Fruit fly (Drosophila melanogaster) whole organism, prepupa: Measurements from ENCODE around the gene CG17404.

Experiments used
- Blimp-1 ChIP-seq: fragments of 200-800 bp; sonication (Bioruptor generic); optimal IDR thresholded peaks from 3 replicates; lab custom pipeline; 2017; ENCODE audit warnings: missing biosample characterization, missing genetic modification characterization, mild to moderate bottlenecking, moderate library complexity, missing genetic modification reagents
- CG11762 ChIP-seq: fragments of 200-800 bp; sonication (Bioruptor generic); optimal IDR thresholded peaks from 3 replicates; lab custom pipeline; 2016; ENCODE audit warnings: missing biosample characterization, missing genetic modification characterization; ENCODE audit not compliant: insufficient read depth
- CG16779 ChIP-seq: fragments of 200-800 bp; sonication (Bioruptor generic); optimal IDR thresholded peaks from 3 replicates; lab custom pipeline; 2017; ENCODE audit warnings: missing biosample characterization, mild to moderate bottlenecking, missing genetic modification characterization
- CG3032 ChIP-seq: fragments of 200-800 bp; optimal IDR thresholded peaks from 2 replicates; lab custom pipeline; 2019; ENCODE audit warnings: missing biosample characterization, mild to moderate bottlenecking, missing genetic modification characterization, moderate library complexity
- CG34406 ChIP-seq: fragments of 200-800 bp; sonication (Bioruptor generic); optimal IDR thresholded peaks from 3 replicates; lab custom pipeline; 2016; ENCODE audit warnings: missing biosample characterization, missing genetic modification characterization
- CG3919 ChIP-seq: fragments of 200-800 bp; sonication (Bioruptor generic); optimal IDR thresholded peaks from 3 replicates; lab custom pipeline; 2016; ENCODE audit warnings: missing biosample characterization, missing genetic modification characterization
- CG4318 ChIP-seq: fragments of 200-800 bp; sonication (Bioruptor generic); optimal IDR thresholded peaks from 3 replicates; lab custom pipeline; 2017; ENCODE audit warnings: missing biosample characterization, mild to moderate bottlenecking, missing genetic modification characterization
- CG6163 ChIP-seq: fragments of 200-800 bp; sonication (Bioruptor generic); IDR thresholded peaks from 3 replicates; pipeline ENCODE4 v1.3.6; 2022; ENCODE audit warnings: missing biosample characterization, missing genetic modification characterization
- CG6276 ChIP-seq: fragments of 200-800 bp; sonication (Bioruptor generic); optimal IDR thresholded peaks from 2 replicates; lab custom pipeline; 2017; ENCODE audit warnings: missing biosample characterization, mild to moderate bottlenecking, missing genetic modification characterization
- CG6808 ChIP-seq: fragments of 200-800 bp; sonication (Bioruptor generic); optimal IDR thresholded peaks from 3 replicates; lab custom pipeline; 2017; ENCODE audit warnings: missing biosample characterization, missing genetic modification characterization, mild to moderate bottlenecking, moderate library complexity, missing genetic modification reagents
- CG6854 ChIP-seq: fragments of 200-800 bp; sonication (Bioruptor generic); optimal IDR thresholded peaks from 2 replicates; lab custom pipeline; 2017; ENCODE audit warnings: missing biosample characterization, mild to moderate bottlenecking, missing genetic modification characterization
- CG7368 ChIP-seq: fragments of 200-800 bp; sonication (Bioruptor generic); optimal IDR thresholded peaks from 3 replicates; lab custom pipeline; 2016; ENCODE audit warnings: missing biosample characterization, missing genetic modification characterization
- CG8119 ChIP-seq: fragments of 200-800 bp; sonication (Bioruptor generic); IDR thresholded peaks from 3 replicates; pipeline ENCODE4 v1.3.6; 2022; ENCODE audit warnings: missing biosample characterization, missing genetic modification characterization
- CG8319 ChIP-seq: fragments of 200-800 bp; sonication (Bioruptor generic); optimal IDR thresholded peaks from 3 replicates; lab custom pipeline; 2016; ENCODE audit warnings: missing biosample characterization, missing genetic modification characterization
- CG8632 ChIP-seq: fragments of 200-800 bp; sonication (Bioruptor generic); optimal IDR thresholded peaks from 3 replicates; lab custom pipeline; 2016; ENCODE audit warnings: missing biosample characterization, missing genetic modification characterization
- CG9139 ChIP-seq: fragments of 200-800 bp; sonication (Bioruptor generic); optimal IDR thresholded peaks from 3 replicates; lab custom pipeline; 2017; ENCODE audit warnings: missing biosample characterization, mild to moderate bottlenecking, missing genetic modification characterization
- Eip75B ChIP-seq: fragments of 200-800 bp; sonication (Bioruptor generic); optimal IDR thresholded peaks from 3 replicates; lab custom pipeline; 2016; ENCODE audit warnings: missing biosample characterization, missing genetic modification characterization
- Eip78C ChIP-seq: fragments of 200-800 bp; sonication (Bioruptor generic); peaks from one replicate; lab custom pipeline; 2016; ENCODE audit warnings: missing biosample characterization, missing genetic modification characterization
- Eip93F ChIP-seq: fragments of 200-800 bp; sonication (Bioruptor generic); optimal IDR thresholded peaks from 2 replicates; lab custom pipeline; 2016; ENCODE audit warnings: missing biosample characterization, mild to moderate bottlenecking, missing genetic modification characterization
- Ets21C ChIP-seq: fragments of 200-800 bp; sonication (Bioruptor generic); optimal IDR thresholded peaks from 3 replicates; lab custom pipeline; 2016; ENCODE audit warnings: missing biosample characterization, missing genetic modification characterization
- Gug ChIP-seq: fragments of 200-800 bp; sonication (Bioruptor generic); IDR thresholded peaks from 2 replicates; pipeline ENCODE4 v1.3.6; 2022; ENCODE audit warnings: missing biosample characterization, missing genetic modification characterization
- Hr4 ChIP-seq: fragments of 200-800 bp; sonication (Bioruptor generic); optimal IDR thresholded peaks from 3 replicates; lab custom pipeline; 2016; ENCODE audit warnings: missing biosample characterization, missing genetic modification characterization
- Met ChIP-seq: fragments of 200-800 bp; sonication (Bioruptor generic); optimal IDR thresholded peaks from 3 replicates; lab custom pipeline; 2016; ENCODE audit warnings: missing biosample characterization, missing genetic modification characterization
- OdsH ChIP-seq: fragments of 200-800 bp; sonication (Bioruptor generic); optimal IDR thresholded peaks from 3 replicates; lab custom pipeline; 2016; ENCODE audit warnings: missing biosample characterization, missing genetic modification characterization
- Smox ChIP-seq: fragments of 200-800 bp; sonication (Bioruptor generic); optimal IDR thresholded peaks from 3 replicates; lab custom pipeline; 2016; ENCODE audit warnings: missing biosample characterization, missing genetic modification characterization
- Sox102F ChIP-seq: fragments of 200-800 bp; sonication (Bioruptor generic); optimal IDR thresholded peaks from 2 replicates; lab custom pipeline; 2016; ENCODE audit warnings: missing biosample characterization, mild to moderate bottlenecking, missing genetic modification characterization
- Sox14 ChIP-seq: fragments of 200-800 bp; sonication (Bioruptor generic); optimal IDR thresholded peaks from 3 replicates; lab custom pipeline; 2016; ENCODE audit warnings: missing biosample characterization, missing genetic modification characterization
- Sox15 ChIP-seq: fragments of 200-800 bp; sonication (Bioruptor generic); optimal IDR thresholded peaks from 3 replicates; lab custom pipeline; 2016; ENCODE audit warnings: missing biosample characterization, missing genetic modification characterization
- achi ChIP-seq: fragments of 200-800 bp; sonication (Bioruptor generic); optimal IDR thresholded peaks from 3 replicates; lab custom pipeline; 2016; ENCODE audit warnings: missing biosample characterization, missing genetic modification characterization
- acj6 ChIP-seq: fragments of 200-800 bp; sonication (Bioruptor generic); optimal IDR thresholded peaks from 3 replicates; lab custom pipeline; 2016; ENCODE audit warnings: missing biosample characterization, missing genetic modification characterization
- cyc ChIP-seq: fragments of 200-800 bp; sonication (Bioruptor generic); optimal IDR thresholded peaks from 3 replicates; lab custom pipeline; 2016; ENCODE audit warnings: missing biosample characterization, missing genetic modification characterization
- dac ChIP-seq: fragments of 200-800 bp; sonication (Bioruptor generic); optimal IDR thresholded peaks from 2 replicates; lab custom pipeline; 2017; ENCODE audit warnings: missing biosample characterization, mild to moderate bottlenecking, missing genetic modification characterization
- fd85E ChIP-seq: fragments of 200-800 bp; sonication (Bioruptor generic); optimal IDR thresholded peaks from 3 replicates; lab custom pipeline; 2016; ENCODE audit warnings: missing biosample characterization, missing genetic modification characterization
- net ChIP-seq: fragments of 200-800 bp; sonication (Bioruptor generic); optimal IDR thresholded peaks from 3 replicates; lab custom pipeline; 2016; ENCODE audit warnings: missing biosample characterization, missing genetic modification characterization
- pdm3 ChIP-seq: fragments of 200-800 bp; sonication (Bioruptor generic); optimal IDR thresholded peaks from 3 replicates; lab custom pipeline; 2016; ENCODE audit warnings: missing biosample characterization, missing genetic modification characterization
- salr ChIP-seq, 2 experiments: fragments of 200-800 bp; sonication (Bioruptor generic); optimal IDR thresholded peaks; 3 replicates each; lab custom pipeline; 2016 to 2018; ENCODE audit warnings: missing biosample characterization in 2 of 2, missing genetic modification characterization in 2 of 2, mild to moderate bottlenecking in 1 of 2
- spab ChIP-seq: fragments of 200-800 bp; sonication (Bioruptor generic); optimal IDR thresholded peaks from 2 replicates; lab custom pipeline; 2017; ENCODE audit warnings: missing biosample characterization, mild to moderate bottlenecking, missing genetic modification characterization, missing genetic modification reagents
- ss ChIP-seq, 2 experiments: fragments of 200-800 bp; sonication (Bioruptor generic); optimal IDR thresholded peaks; 2 replicates in 1 of 2; 3 replicates in 1 of 2; lab custom pipeline; 2017 to 2018; ENCODE audit warnings: mild to moderate bottlenecking in 2 of 2, missing biosample characterization in 2 of 2, missing genetic modification characterization in 2 of 2, moderate library complexity in 1 of 2
- svp ChIP-seq: fragments of 200-800 bp; sonication (Bioruptor generic); peaks from one replicate; lab custom pipeline; 2016; ENCODE audit warnings: missing biosample characterization, missing genetic modification characterization
- topi ChIP-seq: fragments of 200-800 bp; sonication (Bioruptor generic); optimal IDR thresholded peaks from 3 replicates; lab custom pipeline; 2016; ENCODE audit warnings: missing biosample characterization, missing genetic modification characterization

The CG17404 gene

dm6 chr3R:12234584-12234983 lies 9.8 kb upstream of the CG17404 start, which contains the start of gene Cyp313a5:
Gene Cyp313a5, minus strand, starts transcription at chr3R:12234684.
- TF ChIP-seq cyc (GFP tag; lab: Kevin White, UChicago), result no peak
- TF ChIP-seq, all 60 proteins: peak for 0

- TF ChIP-seq ss (GFP tag; optimal IDR thresholded peaks at IDR 0.05; lab: Kevin White, UChicago) (no peak), CG4318 (no peak), Met (GFP tag; lab: Kevin White, UChicago) (no peak), OdsH (GFP tag; lab: Kevin White, UChicago) (no peak), Eip93F (no peak), fd85E (GFP tag; lab: Kevin White, UChicago) (no peak), CG9139 (no peak), CG6808 (no peak), Sox102F (no peak), CG3919 (GFP tag; lab: Kevin White, UChicago) (no peak), CG16779 (tag; lab: Kevin White, UChicago) (no peak), CG6163 (GFP tag; lab: Robert Waterston, UW) (no peak), CG8632 (GFP tag; lab: Kevin White, UChicago) (no peak)
These were observed 7.8 kb upstream of the CG17404 start, which contains the start of gene Pglym87 for dm6 chr3R:12232629-12233028. Gene Pglym87, minus strand, starts transcription at chr3R:12232729.

- no peak for TF ChIP-seq CG4318
- TF ChIP-seq Eip75B (GFP tag; lab: Kevin White, UChicago), result no peak
- TF ChIP-seq svp (GFP tag; lab: Kevin White, UChicago), result peak; percentile 48
- TF ChIP-seq CG16779 (tag; lab: Kevin White, UChicago), result no peak
- TF ChIP-seq achi, result no peak
- TF ChIP-seq CG11762, result no peak
- TF ChIP-seq salr (GFP tag; optimal IDR thresholded peaks at IDR 0.05; lab: Kevin White, UChicago), result no peak
- no peak for TF ChIP-seq CG6163 (GFP tag; lab: Robert Waterston, UW)
These were observed 4.3 kb upstream of the CG17404 start, which contains the start of gene CG3916 for dm6 chr3R:12229113-12229512. Gene CG3916, plus strand, starts transcription at chr3R:12229413.

- TF ChIP-seq svp (GFP tag; lab: Kevin White, UChicago) (peak; percentile 34), Sox102F (no peak)
These were observed 1.4 kb upstream of the CG17404 start, which contains the start of gene CG12256 for dm6 chr3R:12226239-12226638. Gene CG12256, minus strand, starts transcription at chr3R:12226339.

dm6 chr3R:12222093-12222492 lies 2.7 kb downstream of the CG17404 start, which contains the start of gene Rsbp15:
Gene Rsbp15, plus strand, starts transcription at chr3R:12222387.
- TF ChIP-seq Sox14 (GFP tag; lab: Kevin White, UChicago) (no peak), pdm3 (GFP tag; lab: Kevin White, UChicago) (no peak), topi (no peak), salr (GFP tag; optimal IDR thresholded peaks at IDR 0.05; lab: Kevin White, UChicago) (no peak), achi (no peak), Gug (no peak)

- TF ChIP-seq Sox14 (GFP tag; lab: Kevin White, UChicago) (peak; percentile 88), CG16779 (tag; lab: Kevin White, UChicago) (peak; percentile 61), Smox (GFP tag; lab: Kevin White, UChicago) (peak; percentile 87), Eip78C (peak; percentile 97), salr (GFP tag; optimal IDR thresholded peaks at IDR 0.05; lab: Kevin White, UChicago) (peak; percentile 38 to 82), Ets21C (GFP tag; lab: Kevin White, UChicago) (peak; percentile 83), CG6808 (peak; percentile 70), CG8119 (peak; percentile 91), Hr4 (GFP tag; lab: Kevin White, UChicago) (peak; percentile 92), CG3032 (tag; lab: Kevin White, UChicago) (peak; percentile 82), net (GFP tag; lab: Kevin White, UChicago) (peak; percentile 90), CG8632 (GFP tag; lab: Kevin White, UChicago) (peak; percentile 78), CG6854 (GFP tag; lab: Kevin White, UChicago) (peak; percentile 41), Sox15 (GFP tag; lab: Kevin White, UChicago) (peak; percentile 59), spab (GFP tag; lab: Kevin White, UChicago) (no peak), CG34406 (GFP tag; lab: Kevin White, UChicago) (peak; percentile 84), CG8319 (GFP tag; lab: Kevin White, UChicago) (peak; percentile 75), dac (peak; percentile 67), acj6 (peak; percentile 40), CG7368 (peak; percentile 87), ss (GFP tag; optimal IDR thresholded peaks at IDR 0.05; lab: Kevin White, UChicago) (peak in 1 of 2 experiments; percentile 55), Gug (peak; percentile 82), CG6276 (GFP tag; lab: Kevin White, UChicago) (peak; percentile 84), Blimp-1 (GFP tag; lab: Kevin White, UChicago) (peak; percentile 51), CG9139 (no peak), CG3919 (GFP tag; lab: Kevin White, UChicago) (peak; percentile 90)
These were observed 3.4 kb downstream of the CG17404 start, which contains the start of gene CG4860 for dm6 chr3R:12221366-12221916. Gene CG4860, minus strand, starts transcription at chr3R:12221464.
